Fruit fly (Drosophila melanogaster) whole organism, adult: Measurements from ENCODE around the gene eIF2Balpha.
A peak's percentile ranks its signal among the peaks of the same experiment; 100 is the strongest.

Experiments
- CG11617 ChIP-seq: fragments of 200-800 bp; sonication (Bioruptor generic); optimal IDR thresholded peaks from 2 replicates; lab custom pipeline; 2017; ENCODE audit warnings: mild to moderate bottlenecking, missing biosample characterization, missing genetic modification reagents, missing genetic modification characterization
- CG12768 ChIP-seq: fragments of 200-800 bp; sonication (Bioruptor generic); optimal IDR thresholded peaks from 2 replicates; lab custom pipeline; 2017; ENCODE audit warnings: missing biosample characterization, missing genetic modification characterization, mild to moderate bottlenecking, moderate library complexity, missing genetic modification reagents
- CG14711 ChIP-seq: fragments of 200-800 bp; sonication (Bioruptor generic); optimal IDR thresholded peaks from 2 replicates; lab custom pipeline; 2018; ENCODE audit warnings: missing biosample characterization, mild to moderate bottlenecking, missing genetic modification characterization, moderate library complexity
- CG1620 ChIP-seq: fragments of 200-800 bp; sonication (Bioruptor generic); optimal IDR thresholded peaks from 2 replicates; lab custom pipeline; 2016; ENCODE audit warnings: missing biosample characterization, missing genetic modification characterization
- CG33017 ChIP-seq: fragments of 200-800 bp; sonication (Bioruptor generic); optimal IDR thresholded peaks from 2 replicates; lab custom pipeline; 2018; ENCODE audit warnings: missing biosample characterization, mild to moderate bottlenecking, missing genetic modification characterization, moderate library complexity
- CG5204 ChIP-seq: fragments of 200-800 bp; sonication (Bioruptor generic); optimal IDR thresholded peaks from 2 replicates; lab custom pipeline; 2016; ENCODE audit warnings: missing biosample characterization, missing genetic modification characterization
- CG7045 ChIP-seq: fragments of 200-800 bp; sonication (Bioruptor generic); optimal IDR thresholded peaks from 2 replicates; lab custom pipeline; 2017; ENCODE audit warnings: missing biosample characterization, mild to moderate bottlenecking, missing genetic modification characterization
- CG7101 ChIP-seq: fragments of 200-800 bp; sonication (Bioruptor generic); optimal IDR thresholded peaks from 2 replicates; lab custom pipeline; 2018; ENCODE audit warnings: missing biosample characterization, mild to moderate bottlenecking, missing genetic modification characterization, moderate library complexity
- Clk ChIP-seq: fragments of 200-800 bp; sonication (Bioruptor generic); optimal IDR thresholded peaks from 2 replicates; lab custom pipeline; 2017; ENCODE audit warnings: missing biosample characterization, missing genetic modification characterization
- Crg-1 ChIP-seq: fragments of 200-800 bp; sonication (Bioruptor generic); optimal IDR thresholded peaks from 2 replicates; lab custom pipeline; 2016; ENCODE audit warnings: missing biosample characterization, missing genetic modification characterization
- Hr96 ChIP-seq: fragments of 200-800 bp; sonication (Bioruptor generic); optimal IDR thresholded peaks from 2 replicates; lab custom pipeline; 2016; ENCODE audit warnings: missing biosample characterization, missing genetic modification characterization
- Mnt ChIP-seq: fragments of 200-800 bp; sonication (Bioruptor generic); optimal IDR thresholded peaks from 2 replicates; lab custom pipeline; 2016; ENCODE audit warnings: missing biosample characterization, mild to moderate bottlenecking, missing genetic modification characterization
- bab1 ChIP-seq: fragments of 200-800 bp; sonication (Bioruptor generic); optimal IDR thresholded peaks from 3 replicates; lab custom pipeline; 2019; ENCODE audit warnings: missing biosample characterization, mild to moderate bottlenecking, missing genetic modification characterization, moderate library complexity
- cic ChIP-seq: fragments of 200-800 bp; sonication (Bioruptor generic); optimal IDR thresholded peaks from 2 replicates; lab custom pipeline; 2017; ENCODE audit warnings: missing biosample characterization, mild to moderate bottlenecking, missing genetic modification characterization, moderate library complexity
- cnc ChIP-seq, 2 experiments: fragments of >200 bp; optimal IDR thresholded peaks; 2 replicates each; lab custom pipeline; 2017
- kay ChIP-seq: fragments of 200-800 bp; sonication (Bioruptor generic); peaks from one replicate; lab custom pipeline; 2016; ENCODE audit warnings: missing biosample characterization, missing genetic modification characterization, borderline replicate concordance
- ovo ChIP-seq: fragments of 200-800 bp; sonication (Bioruptor generic); optimal IDR thresholded peaks from 2 replicates; lab custom pipeline; 2016; ENCODE audit warnings: missing biosample characterization, missing genetic modification characterization
- pad ChIP-seq: fragments of 200-800 bp; sonication (Bioruptor generic); optimal IDR thresholded peaks from 3 replicates; lab custom pipeline; 2017; ENCODE audit warnings: missing biosample characterization, missing genetic modification characterization, mild to moderate bottlenecking, moderate library complexity, missing genetic modification reagents
- tj ChIP-seq: fragments of 200-800 bp; sonication (Bioruptor generic); optimal IDR thresholded peaks from 3 replicates; lab custom pipeline; 2017; ENCODE audit warnings: missing biosample characterization, mild to moderate bottlenecking, missing genetic modification characterization, moderate library complexity
- toe ChIP-seq: fragments of 200-800 bp; sonication (Bioruptor generic); optimal IDR thresholded peaks from 2 replicates; lab custom pipeline; 2016; ENCODE audit warnings: missing biosample characterization, missing genetic modification characterization

The eIF2Balpha gene

DNA sequence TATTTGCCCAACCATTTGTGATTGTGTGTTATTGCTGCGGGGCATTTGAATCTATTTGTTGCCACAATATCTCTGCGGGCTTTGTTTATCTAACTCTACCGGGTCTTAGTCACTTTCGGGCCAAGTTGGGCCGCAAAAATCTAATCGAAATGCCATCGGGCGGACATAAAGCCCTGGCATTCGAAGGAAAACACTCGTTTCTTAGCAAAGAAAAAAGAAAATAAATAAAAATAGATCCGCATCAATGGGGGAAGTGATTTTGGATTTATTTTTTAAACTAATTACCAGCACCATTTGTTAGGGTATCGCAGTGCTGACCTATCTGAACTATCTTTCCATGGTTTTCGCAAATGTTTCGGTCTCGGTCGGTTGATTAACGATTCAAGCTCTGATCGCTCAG, 37.1 kb downstream of the eIF2Balpha start:
- no peak for TF ChIP-seq CG11617 (GFP tag; lab: Kevin White, UChicago)

DNA sequence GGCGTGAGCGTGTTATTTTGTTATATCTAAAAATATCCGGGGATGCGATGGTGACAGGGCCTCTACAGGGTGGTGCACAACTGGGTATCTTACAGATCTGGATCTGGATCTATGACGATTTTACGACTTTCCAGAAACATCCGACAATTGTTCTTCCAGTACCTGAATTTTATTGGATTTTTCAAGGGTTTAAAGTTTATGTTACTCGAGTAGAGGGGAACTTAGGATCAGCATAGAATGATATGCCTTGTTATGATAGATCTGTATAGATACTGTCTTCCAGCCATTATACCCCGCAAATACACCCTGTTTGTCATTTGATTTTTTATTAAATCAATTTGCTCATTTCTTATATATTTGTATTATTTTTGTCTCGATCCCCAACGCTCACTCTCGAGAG, 41.3 kb downstream of the eIF2Balpha start:
- TF ChIP-seq cic (GFP tag; lab: Kevin White, UChicago), result no peak
- no peak for TF ChIP-seq kay (GFP tag; lab: Kevin White, UChicago)
- TF ChIP-seq CG5204 (GFP tag; lab: Kevin White, UChicago), result peak; percentile 16
- no peak for TF ChIP-seq ovo
- no peak for TF ChIP-seq pad (GFP tag; lab: Kevin White, UChicago)
- no peak for TF ChIP-seq CG7045 (GFP tag; lab: Kevin White, UChicago)
- no peak for TF ChIP-seq CG12768
- TF ChIP-seq CG14711 (tag; lab: Kevin White, UChicago), result peak; percentile 13
- TF ChIP-seq Mnt (GFP tag; lab: Kevin White, UChicago), result no peak
- no peak for TF ChIP-seq Clk (GFP tag; lab: Kevin White, UChicago)
- TF ChIP-seq bab1 (GFP tag; lab: Kevin White, UChicago), result no peak
- no peak for TF ChIP-seq CG7101 (tag; lab: Kevin White, UChicago)
- no peak for TF ChIP-seq CG11617 (GFP tag; lab: Kevin White, UChicago)
- TF ChIP-seq Hr96 (GFP tag; lab: Kevin White, UChicago), result no peak
- TF ChIP-seq cnc (optimal IDR thresholded peaks at IDR 0.05; lab: Kevin White, UChicago), result no peak
- no peak for TF ChIP-seq tj
- peak; percentile 2 for TF ChIP-seq CG33017 (tag; lab: Kevin White, UChicago)
- TF ChIP-seq Crg-1 (GFP tag; lab: Kevin White, UChicago), result no peak
- peak; percentile 3 for TF ChIP-seq toe (GFP tag; lab: Kevin White, UChicago)
- TF ChIP-seq CG1620, result no peak

DNA sequence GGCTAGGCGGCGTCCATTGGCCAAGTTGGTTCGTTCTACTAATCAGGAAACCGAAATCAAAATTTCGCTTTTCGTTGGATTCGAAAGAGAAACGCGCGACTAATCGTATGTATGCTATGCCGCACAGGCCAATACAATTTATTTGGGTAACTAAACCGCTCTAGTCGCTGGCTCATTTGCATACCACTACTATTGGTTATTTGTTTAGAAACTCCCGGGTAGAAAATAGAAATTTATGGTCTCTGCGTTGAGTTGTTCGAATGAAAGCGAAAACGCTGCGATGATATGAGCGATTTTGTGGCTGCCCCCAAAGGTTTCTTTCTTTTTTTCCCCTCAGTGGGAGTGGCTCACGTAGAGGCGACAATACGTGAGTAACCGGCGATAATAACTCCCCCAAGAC, 42.7 kb downstream of the eIF2Balpha start:
- TF ChIP-seq cnc (optimal IDR thresholded peaks at IDR 0.05; lab: Kevin White, UChicago) (no peak), Hr96 (GFP tag; lab: Kevin White, UChicago) (no peak), CG12768 (no peak), CG7045 (GFP tag; lab: Kevin White, UChicago) (no peak)

DNA sequence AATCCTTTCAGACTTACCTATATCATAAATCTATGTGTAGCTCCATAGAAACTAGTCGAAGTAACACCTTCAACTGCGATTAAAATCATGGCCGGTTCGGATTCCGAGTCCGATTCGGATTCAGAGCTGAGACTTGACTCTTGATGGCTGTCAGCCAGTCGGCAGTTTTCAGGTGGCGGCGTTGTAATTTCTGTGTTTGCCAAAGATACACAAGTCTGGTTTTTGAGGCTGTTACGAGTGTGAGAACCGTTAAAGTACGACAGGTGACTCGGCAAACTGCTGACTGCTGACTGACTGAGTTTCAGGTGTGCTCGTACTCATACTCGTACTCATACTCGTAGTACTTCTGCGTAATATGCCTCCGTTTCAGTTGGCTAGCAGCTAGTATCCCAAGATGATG, 44.5 kb downstream of the eIF2Balpha start:
- TF ChIP-seq Crg-1 (GFP tag; lab: Kevin White, UChicago) (no peak), tj (peak; percentile 32)
